In the genomic region with DNA sequence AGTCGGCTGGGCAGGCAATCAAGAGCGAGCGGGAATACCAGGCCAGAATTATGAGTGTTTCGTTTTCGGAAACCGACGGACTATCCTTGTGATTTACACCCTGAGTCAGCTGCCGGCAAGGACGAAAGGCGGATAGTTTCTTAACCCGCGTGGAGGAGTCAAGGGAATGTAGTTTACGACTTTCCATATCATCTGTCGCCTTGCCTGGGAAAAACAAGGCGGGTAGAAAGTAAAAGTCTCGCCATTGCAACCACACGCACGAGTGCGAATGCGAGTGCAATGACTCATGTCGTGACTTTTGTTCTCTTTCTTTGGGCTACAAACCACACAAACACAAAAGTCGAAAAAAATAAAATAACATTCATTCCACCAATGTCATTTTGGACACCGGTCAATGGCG, we compare ENCODE assay signal across 3 fruit fly cellular contexts.
TF ChIP-seq lines count a peak whose summit lies in the region.

No protein-coding gene starts in this region.

- TF ChIP-seq CTCF in whole organism, embryonic (GFP tag; optimal IDR thresholded peaks at IDR 0.05; lab: Kevin White, UChicago): no peak

TF ChIP-seq in whole organism, embryonic, 481 proteins besides CTCF, POLR2A, EP300 and RAD21:
- TF ChIP-seq Mrtf (GFP tag; IDR thresholded peaks at IDR 0.05; lab: Robert Waterston, UW) (no peak), CG4707 (GFP tag; optimal IDR thresholded peaks at IDR 0.05; lab: Kevin White, UChicago) (no peak), wdn (GFP tag; IDR thresholded peaks at IDR 0.05; lab: Robert Waterston, UW) (no peak), bcd (GFP tag; optimal IDR thresholded peaks at IDR 0.05; lab: Kevin White, UChicago) (no peak), cad (GFP tag; optimal IDR thresholded peaks at IDR 0.05; lab: Kevin White, UChicago) (peak; percentile 75), GATAe (GFP tag; conservative IDR thresholded peaks at IDR 0.05; lab: Robert Waterston, UW) (no peak), CG12744 (GFP tag; optimal IDR thresholded peaks at IDR 0.05; lab: Kevin White, UChicago) (no peak), fd64A (GFP tag; optimal IDR thresholded peaks at IDR 0.05; lab: Kevin White, UChicago) (no peak), jigr1 (GFP tag; IDR thresholded peaks at IDR 0.05; lab: Robert Waterston, UW) (no peak), TFAM (GFP tag; optimal IDR thresholded peaks at IDR 0.05; lab: Kevin White, UChicago) (no peak), tll (GFP tag; optimal IDR thresholded peaks at IDR 0.05; lab: Kevin White, UChicago) (peak in 1 of 2 experiments; percentile 91), CG10431 (GFP tag; optimal IDR thresholded peaks at IDR 0.05; lab: Kevin White, UChicago) (no peak), CG15479 (GFP tag; optimal IDR thresholded peaks at IDR 0.05; lab: Kevin White, UChicago) (peak; percentile 22), CG2678 (tag; optimal IDR thresholded peaks at IDR 0.05; lab: Kevin White, UChicago) (no peak), amos (GFP tag; IDR thresholded peaks at IDR 0.05; lab: Robert Waterston, UW; ENCODE audit: partially characterized antibody) (no peak), CG2712 (tag; optimal IDR thresholded peaks at IDR 0.05; lab: Kevin White, UChicago) (no peak), BEAF-32 (GFP tag; optimal IDR thresholded peaks at IDR 0.05; lab: Kevin White, UChicago) (no peak), sens (GFP tag; lab: Kevin White, UChicago) (peak; percentile 46), Blimp-1 (GFP tag; optimal IDR thresholded peaks at IDR 0.05; lab: Kevin White, UChicago) (peak; percentile 20), p53 (GFP tag; optimal IDR thresholded peaks at IDR 0.05; lab: Kevin White, UChicago) (no peak), H2.0 (GFP tag; IDR thresholded peaks at IDR 0.05; lab: Robert Waterston, UW) (no peak), phol (tag; optimal IDR thresholded peaks at IDR 0.05; lab: Kevin White, UChicago) (no peak), cato (GFP tag; optimal IDR thresholded peaks at IDR 0.05; lab: Kevin White, UChicago; ENCODE audit: borderline replicate concordance) (no peak)
TF ChIP-seq in whole organism, embryonic: peak in this region for 5.

TF ChIP-seq in whole organism, prepupa, 60 proteins besides CTCF, POLR2A, EP300 and RAD21:
- TF ChIP-seq Eip78C (GFP tag; lab: Kevin White, UChicago) (peak; percentile 18), dac (GFP tag; optimal IDR thresholded peaks at IDR 0.05; lab: Kevin White, UChicago) (no peak), Gug (GFP tag; IDR thresholded peaks at IDR 0.05; lab: Robert Waterston, UW) (no peak), vri (GFP tag; optimal IDR thresholded peaks at IDR 0.05; lab: Kevin White, UChicago) (no peak), CG15336 (GFP tag; IDR thresholded peaks at IDR 0.05; lab: Robert Waterston, UW) (no peak), salr (GFP tag; optimal IDR thresholded peaks at IDR 0.05; lab: Kevin White, UChicago) (no peak), CG6854 (GFP tag; optimal IDR thresholded peaks at IDR 0.05; lab: Kevin White, UChicago) (no peak), Eip93F (GFP tag; optimal IDR thresholded peaks at IDR 0.05; lab: Kevin White, UChicago) (peak; percentile 36), fd85E (GFP tag; optimal IDR thresholded peaks at IDR 0.05; lab: Kevin White, UChicago) (no peak), Blimp-1 (GFP tag; optimal IDR thresholded peaks at IDR 0.05; lab: Kevin White, UChicago) (peak; percentile 51), CG10669 (GFP tag; optimal IDR thresholded peaks at IDR 0.05; lab: Kevin White, UChicago) (no peak), CG32006 (GFP tag; optimal IDR thresholded peaks at IDR 0.05; lab: Kevin White, UChicago) (no peak), Lpt (GFP tag; optimal IDR thresholded peaks at IDR 0.05; lab: Kevin White, UChicago) (no peak), CG7368 (GFP tag; optimal IDR thresholded peaks at IDR 0.05; lab: Kevin White, UChicago) (no peak), CG6276 (GFP tag; optimal IDR thresholded peaks at IDR 0.05; lab: Kevin White, UChicago) (no peak), svp (GFP tag; lab: Kevin White, UChicago) (no peak), Eip75B (GFP tag; optimal IDR thresholded peaks at IDR 0.05; lab: Kevin White, UChicago) (no peak)

TF ChIP-seq in whole organism, pupa, 21 proteins besides CTCF, POLR2A, EP300 and RAD21:
- peak; percentile 91 for TF ChIP-seq EcR (GFP tag; optimal IDR thresholded peaks at IDR 0.05; lab: Kevin White, UChicago)
- TF ChIP-seq CG12605 (GFP tag; IDR thresholded peaks at IDR 0.05; lab: Robert Waterston, UW): 0 out of 2 replicates have a peak, but pooled peaks have one; percentile 28
- no peak for TF ChIP-seq CG8301 (tag; optimal IDR thresholded peaks at IDR 0.05; lab: Kevin White, UChicago)
